Worm (Caenorhabditis elegans): ENCODE results near the gene rpn-3.

DNA sequence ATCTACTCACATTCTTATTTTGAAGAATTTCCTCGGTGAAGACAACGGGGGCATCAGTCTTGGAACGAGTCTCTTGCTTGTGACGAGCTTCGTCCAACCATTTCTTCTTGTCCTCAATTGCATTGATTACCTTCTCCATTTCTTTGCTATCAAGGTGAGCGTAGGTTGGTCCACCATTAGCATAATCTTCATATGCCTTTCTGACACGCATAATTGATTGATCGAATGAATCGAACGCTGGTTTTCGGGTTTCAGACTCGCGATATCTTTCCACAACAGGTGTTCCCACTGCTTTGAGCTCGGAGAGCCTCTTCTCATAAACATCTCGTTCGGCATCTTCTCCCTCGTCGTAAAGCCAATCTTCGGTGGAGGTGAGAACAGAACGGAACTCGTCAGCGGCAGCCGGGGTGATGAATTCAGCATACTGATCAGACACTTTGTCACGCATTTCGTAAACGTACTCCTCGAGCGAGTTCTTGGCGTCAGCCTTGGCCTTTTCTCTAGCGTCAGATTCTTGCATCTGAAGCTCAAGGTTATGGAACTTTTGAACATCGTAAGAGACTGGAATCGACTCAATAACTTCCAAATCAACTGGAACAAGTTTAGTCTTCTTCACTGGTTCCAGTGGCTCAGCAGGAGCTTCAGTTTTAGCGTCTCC, 2.6 kb upstream of the rpn-3 start:
- TF ChIP-seq ref-1 (GFP tag; conservative IDR thresholded peaks at IDR 0.05), result no peak
- no peak for TF ChIP-seq flt-1 (GFP tag; IDR thresholded peaks at IDR 0.05)
- TF ChIP-seq cog-1 (tag; optimal IDR thresholded peaks at IDR 0.05), result no peak
- TF ChIP-seq ztf-23 (GFP tag; IDR thresholded peaks at IDR 0.05), result no peak
- no peak for TF ChIP-seq T22C8.4 (GFP tag; IDR thresholded peaks at IDR 0.05)
- TF ChIP-seq klf-2 (GFP tag; conservative IDR thresholded peaks at IDR 0.05), result no peak
- no peak for TF ChIP-seq ztf-29 (GFP tag; IDR thresholded peaks at IDR 0.05)
- no peak for TF ChIP-seq tab-1 (GFP tag; IDR thresholded peaks at IDR 0.05)
- TF ChIP-seq med-1 (GFP tag; optimal IDR thresholded peaks at IDR 0.05; ENCODE audit: insufficient read depth), result no peak

Data from whole organism, midembryonic.